Fruit fly (Drosophila melanogaster): ENCODE results near the gene bnk.

bnk gene

DNA sequence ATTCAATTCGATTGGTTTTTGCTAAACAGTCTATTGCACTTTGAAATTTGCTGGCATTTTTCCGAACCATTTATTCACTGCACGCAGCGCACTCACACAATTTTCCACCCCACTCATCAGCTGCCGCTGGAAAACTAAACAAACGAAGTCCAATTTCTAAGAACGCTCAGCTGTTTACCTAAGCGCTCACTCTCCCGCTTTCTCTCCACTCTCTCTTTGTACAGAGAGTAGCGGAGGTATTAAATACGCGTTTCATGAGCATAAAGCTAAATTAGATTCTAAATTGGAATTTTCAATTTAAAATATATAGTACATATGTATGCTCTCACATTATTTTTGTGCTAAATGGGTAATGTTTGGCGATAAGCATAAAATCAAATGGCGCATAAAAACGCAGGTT lies 24.2 kb upstream of the bnk start, which contains the start of gene stops (continued):
- TF ChIP-seq CG12299 (tag; optimal IDR thresholded peaks at IDR 0.05) (no peak), btn (GFP tag; optimal IDR thresholded peaks at IDR 0.05) (no peak), pfk (GFP tag; optimal IDR thresholded peaks at IDR 0.05) (peak; percentile 62), Camta (GFP tag; optimal IDR thresholded peaks at IDR 0.05) (peak; percentile 53), dm (GFP tag; optimal IDR thresholded peaks at IDR 0.05) (no peak), CG3407 (GFP tag; optimal IDR thresholded peaks at IDR 0.05) (peak; percentile 71), CG3163 (GFP tag; optimal IDR thresholded peaks at IDR 0.05) (peak; percentile 26), CG16863 (GFP tag; optimal IDR thresholded peaks at IDR 0.05) (peak; percentile 57), CG9609 (GFP tag; optimal IDR thresholded peaks at IDR 0.05) (no peak), Sry-δ (GFP tag; optimal IDR thresholded peaks at IDR 0.05) (no peak), pnt (GFP tag; optimal IDR thresholded peaks at IDR 0.05) (no peak), CG2678 (tag; optimal IDR thresholded peaks at IDR 0.05) (peak; percentile 67), HLH4C (GFP tag; IDR thresholded peaks at IDR 0.05; ENCODE audit: partially characterized antibody) (no peak), zen (tag; optimal IDR thresholded peaks at IDR 0.05) (no peak), CG16779 (GFP tag; IDR thresholded peaks at IDR 0.05) (no peak), ttk (GFP tag; IDR thresholded peaks at IDR 0.05) (peak; percentile 23; the same call in 1 of the 2 replicates), CG13296 (GFP tag; optimal IDR thresholded peaks at IDR 0.05) (no peak), hth (optimal IDR thresholded peaks at IDR 0.05) (no peak), CG32772 (GFP tag; IDR thresholded peaks at IDR 0.05) (no peak), ATbp (GFP tag; optimal IDR thresholded peaks at IDR 0.05) (peak; percentile 80), chn (GFP tag; optimal IDR thresholded peaks at IDR 0.05) (peak; percentile 19), cas (GFP tag; IDR thresholded peaks at IDR 0.05) (no peak), CrebB (tag; optimal IDR thresholded peaks at IDR 0.05) (no peak), Dp (GFP tag; optimal IDR thresholded peaks at IDR 0.05) (no peak), CG12769 (tag; optimal IDR thresholded peaks at IDR 0.05) (no peak), CG13775 (GFP tag; optimal IDR thresholded peaks at IDR 0.05) (no peak), pb (GFP tag; optimal IDR thresholded peaks at IDR 0.05) (no peak), CG2202 (tag; optimal IDR thresholded peaks at IDR 0.05) (peak; percentile 57), mam (GFP tag; optimal IDR thresholded peaks at IDR 0.05) (peak; percentile 14), Mes4 (GFP tag; optimal IDR thresholded peaks at IDR 0.05) (peak; percentile 30), CG9817 (tag; optimal IDR thresholded peaks at IDR 0.05) (no peak), pita (GFP tag; optimal IDR thresholded peaks at IDR 0.05) (no peak), prd (optimal IDR thresholded peaks at IDR 0.05) (no peak), prd (GFP tag; IDR thresholded peaks at IDR 0.05) (no peak), Nf-YB (GFP tag; optimal IDR thresholded peaks at IDR 0.05) (no peak), NK7.1 (GFP tag; optimal IDR thresholded peaks at IDR 0.05) (no peak), z (GFP tag; IDR thresholded peaks at IDR 0.05) (peak; percentile 13; the same call in 1 of the 3 replicates), aop (GFP tag; IDR thresholded peaks at IDR 0.05) (no peak), Lim3 (GFP tag; IDR thresholded peaks at IDR 0.05) (no peak), esg (GFP tag; conservative IDR thresholded peaks at IDR 0.05) (no peak), Ravus (GFP tag; IDR thresholded peaks at IDR 0.05) (no peak), Nf-YA (GFP tag; IDR thresholded peaks at IDR 0.05) (no peak), CG18764 (GFP tag; optimal IDR thresholded peaks at IDR 0.05) (peak; percentile 46), CG15479 (GFP tag; optimal IDR thresholded peaks at IDR 0.05) (no peak), CG5180 (GFP tag; optimal IDR thresholded peaks at IDR 0.05) (no peak), CG10209 (GFP tag; optimal IDR thresholded peaks at IDR 0.05) (peak; percentile 28), pzg (GFP tag; optimal IDR thresholded peaks at IDR 0.05) (no peak), cad (GFP tag; optimal IDR thresholded peaks at IDR 0.05) (no peak), CG12219 (GFP tag; optimal IDR thresholded peaks at IDR 0.05) (peak; percentile 36), unpg (GFP tag; optimal IDR thresholded peaks at IDR 0.05) (peak; percentile 34), gcm (GFP tag; optimal IDR thresholded peaks at IDR 0.05) (no peak), Stat92E (GFP tag; optimal IDR thresholded peaks at IDR 0.05) (no peak)
